Worm (Caenorhabditis elegans) whole organism, young adult: Measurements from ENCODE around the gene ttr-17.

ENCODE experiments used
- F57A8.1 ChIP-seq: fragments of 200-800 bp; sonication (Bioruptor generic); optimal IDR thresholded peaks from 2 replicates; lab custom pipeline; 2018; ENCODE audit warnings: mild to moderate bottlenecking, missing genetic modification characterization, moderate library complexity, missing compliant biosample characterization
- him-1 ChIP-seq: sonication (generic microtip); optimal IDR thresholded peaks from 2 replicates; lab custom pipeline; 2016; ENCODE audit warnings: missing genotype, missing genetic modification reagents, missing genetic modification characterization, missing compliant biosample characterization
- hlh-12 ChIP-seq: sonication (generic microtip); optimal IDR thresholded peaks from 2 replicates; lab custom pipeline; 2016; ENCODE audit warnings: missing genetic modification characterization, missing compliant biosample characterization
- lin-54 ChIP-seq: fragments of 200-800 bp; sonication (Bioruptor generic); optimal IDR thresholded peaks from 2 replicates; lab custom pipeline; 2018; ENCODE audit warnings: mild to moderate bottlenecking, missing genetic modification characterization, missing compliant biosample characterization
- madf-8 ChIP-seq: fragments of 200-800 bp; sonication (Bioruptor generic); conservative IDR thresholded peaks from 2 replicates; pipeline ENCODE4 v1.3.6; 2022; ENCODE audit warnings: missing genetic modification reagents, missing genetic modification characterization, missing compliant biosample characterization
- nfya-1 ChIP-seq: sonication (generic microtip); optimal IDR thresholded peaks from 2 replicates; lab custom pipeline; 2017; ENCODE audit warnings: antibody characterized with exemption, missing compliant biosample characterization, missing genetic modification characterization, borderline replicate concordance; ENCODE audit not compliant: insufficient read depth
- pha-4 ChIP-seq: fragments of 150-350 bp; sonication (generic microtip); optimal IDR thresholded peaks from 2 replicates; lab custom pipeline; 2014; ENCODE audit warnings: missing biosample characterization, missing genetic modification reagents, missing genetic modification characterization
- sptf-2 ChIP-seq: fragments of 200-800 bp; sonication (Bioruptor generic); optimal IDR thresholded peaks from 2 replicates; lab custom pipeline; 2018; ENCODE audit warnings: mild to moderate bottlenecking, missing genetic modification characterization, missing compliant biosample characterization
- unc-130 ChIP-seq: sonication (generic microtip); optimal IDR thresholded peaks from 2 replicates; lab custom pipeline; 2016; ENCODE audit warnings: missing genetic modification reagents, missing genetic modification characterization, missing compliant biosample characterization
- ztf-26 ChIP-seq: sonication (generic microtip); optimal IDR thresholded peaks from 2 replicates; lab custom pipeline; 2017; ENCODE audit warnings: missing genetic modification characterization, missing compliant biosample characterization

DNA sequence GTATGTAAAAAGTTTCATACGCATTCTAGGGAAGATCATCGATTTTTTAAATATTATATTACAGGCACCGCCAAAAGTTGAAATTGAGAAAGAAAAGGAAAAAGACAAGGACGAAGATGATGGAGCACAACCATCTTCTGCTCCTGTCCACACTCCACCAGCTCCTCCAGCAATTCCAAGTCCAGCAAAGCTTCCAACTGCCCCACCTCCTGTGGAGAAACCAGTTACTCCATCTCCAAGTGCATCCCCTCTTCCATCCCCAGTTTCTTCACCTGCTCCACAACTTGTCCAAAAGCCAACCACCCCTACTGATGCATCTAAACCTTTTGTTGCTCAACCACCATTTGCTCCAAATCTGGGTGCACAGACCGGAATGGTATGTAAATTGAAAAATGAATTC lies 14.9 kb downstream of the ttr-17 start:
- TF ChIP-seq lin-54 (GFP tag; lab: Kevin White, UChicago): no peak
- TF ChIP-seq madf-8 (GFP tag; lab: Robert Waterston, UW): no peak
- TF ChIP-seq him-1 (tag; lab: Kevin White, UChicago): no peak
- TF ChIP-seq unc-130 (GFP tag; lab: Kevin White, UChicago): no peak
- no peak for TF ChIP-seq ztf-26 (tag; lab: Kevin White, UChicago)
- no peak for TF ChIP-seq pha-4 (tag; lab: Kevin White, UChicago)
- no peak for TF ChIP-seq hlh-12 (tag; lab: Kevin White, UChicago)
- TF ChIP-seq nfya-1 (tag; lab: Kevin White, UChicago): no peak
- TF ChIP-seq F57A8.1 (GFP tag; lab: Kevin White, UChicago): no peak
- no peak for TF ChIP-seq sptf-2 (GFP tag; lab: Kevin White, UChicago)
